Worm (Caenorhabditis elegans) whole organism, L4/young adult: Measurements from ENCODE around the gene srh-44.

Experiments used
- dao-5 ChIP-seq: sonication (generic microtip); optimal IDR thresholded peaks from 2 replicates; lab custom pipeline; 2016; ENCODE audit warnings: missing genotype, missing genetic modification characterization, moderate library complexity, missing compliant biosample characterization
- him-1 ChIP-seq: sonication (generic microtip); optimal IDR thresholded peaks from 2 replicates; lab custom pipeline; 2016; ENCODE audit warnings: missing genotype, missing genetic modification reagents, missing genetic modification characterization, missing compliant biosample characterization

DNA sequence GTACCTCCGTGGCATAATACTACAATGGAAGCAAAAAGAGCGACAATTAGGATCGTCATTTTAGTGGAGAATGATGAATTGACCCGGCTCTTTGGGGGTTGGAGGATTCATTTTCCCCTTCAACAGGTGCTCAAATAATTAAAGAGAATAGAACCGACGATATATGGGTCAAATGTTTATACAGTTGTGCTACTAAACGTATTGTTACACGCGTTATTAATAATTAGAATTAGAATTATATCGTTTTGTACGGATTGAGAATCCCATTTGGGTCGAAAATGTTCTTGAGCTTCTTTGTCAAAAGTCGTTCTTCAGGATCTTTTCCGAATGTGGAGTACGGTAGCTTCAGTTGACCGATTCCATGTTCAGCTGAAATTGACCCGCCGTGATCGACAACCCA is 23.9 kb downstream of the srh-44 start, which contains the start of gene Y62F5A.9:
- TF ChIP-seq him-1 (tag; lab: Kevin White, UChicago) (no peak), dao-5 (tag; lab: Kevin White, UChicago) (no peak)
